Fruit fly (Drosophila melanogaster) whole organism, embryonic: ENCODE data around the gene TTLL1A.

Source experiments
- Ada2b ChIP-seq: fragments of 200-800 bp; sonication (Bioruptor generic); IDR thresholded peaks from 2 replicates; pipeline ENCODE4 v1.3.6; 2022; ENCODE audit warnings: missing biosample characterization, missing genetic modification characterization
- Bgb ChIP-seq: fragments of 200-800 bp; sonication (Bioruptor generic); IDR thresholded peaks from 2 replicates; pipeline ENCODE4 v1.3.6; 2022; ENCODE audit warnings: missing biosample characterization, missing genetic modification characterization; ENCODE audit not compliant: partially characterized antibody
- Bteb2 ChIP-seq: fragments of 200-800 bp; sonication (Bioruptor generic); optimal IDR thresholded peaks from 2 replicates; lab custom pipeline; 2016; ENCODE audit warnings: missing biosample characterization, missing genetic modification characterization
- CG10147 ChIP-seq: fragments of 200-800 bp; sonication (Bioruptor generic); optimal IDR thresholded peaks from 2 replicates; lab custom pipeline; 2019; ENCODE audit warnings: missing biosample characterization, mild to moderate bottlenecking, missing genetic modification characterization, moderate library complexity
- CG10462 ChIP-seq: fragments of 200-800 bp; sonication (Bioruptor generic); optimal IDR thresholded peaks from 2 replicates; lab custom pipeline; 2016; ENCODE audit warnings: missing biosample characterization, missing genetic modification characterization
- CG11560 ChIP-seq: fragments of 200-800 bp; sonication (Bioruptor generic); IDR thresholded peaks from 3 replicates; pipeline ENCODE4 v1.3.6; 2022; ENCODE audit warnings: missing biosample characterization, missing genetic modification characterization
- CG12299 ChIP-seq: fragments of 200-800 bp; sonication (Bioruptor generic); optimal IDR thresholded peaks from 2 replicates; lab custom pipeline; 2018; ENCODE audit warnings: missing biosample characterization, mild to moderate bottlenecking, missing genetic modification characterization
- CG12391 ChIP-seq: fragments of 200-800 bp; sonication (Bioruptor generic); optimal IDR thresholded peaks from 3 replicates; lab custom pipeline; 2018; ENCODE audit warnings: missing biosample characterization, mild to moderate bottlenecking, missing genetic modification characterization, moderate library complexity
- CG13624 ChIP-seq: fragments of 200-800 bp; sonication (Bioruptor generic); optimal IDR thresholded peaks from 2 replicates; lab custom pipeline; 2016; ENCODE audit warnings: missing biosample characterization, missing genetic modification characterization
- CG14441 ChIP-seq: fragments of 200-800 bp; sonication (Bioruptor generic); IDR thresholded peaks from 2 replicates; pipeline ENCODE4 v1.3.6; 2022; ENCODE audit warnings: missing biosample characterization, missing genetic modification characterization
- CG15269 ChIP-seq: fragments of 200-800 bp; sonication (Bioruptor generic); optimal IDR thresholded peaks from 2 replicates; lab custom pipeline; 2018; ENCODE audit warnings: missing biosample characterization, mild to moderate bottlenecking, missing genetic modification characterization, moderate library complexity
- CG15696 ChIP-seq: fragments of 200-800 bp; sonication (Bioruptor generic); optimal IDR thresholded peaks from 2 replicates; lab custom pipeline; 2019; ENCODE audit warnings: missing biosample characterization, mild to moderate bottlenecking, missing genetic modification characterization, moderate library complexity
- CG17359 ChIP-seq: fragments of 200-800 bp; sonication (Bioruptor generic); optimal IDR thresholded peaks from 3 replicates; lab custom pipeline; 2018; ENCODE audit warnings: missing biosample characterization, mild to moderate bottlenecking, missing genetic modification characterization, moderate library complexity
- CG1792 ChIP-seq: fragments of 200-800 bp; sonication (Bioruptor generic); optimal IDR thresholded peaks from 2 replicates; lab custom pipeline; 2016; ENCODE audit warnings: missing biosample characterization, missing genetic modification characterization
- CG2129 ChIP-seq: fragments of 200-800 bp; sonication (Bioruptor generic); IDR thresholded peaks from 2 replicates; pipeline ENCODE4 v1.3.6; 2022; ENCODE audit warnings: missing biosample characterization, missing genetic modification characterization; ENCODE audit not compliant: partially characterized antibody
- CG3065 ChIP-seq: fragments of 200-800 bp; sonication (Bioruptor generic); optimal IDR thresholded peaks from 2 replicates; lab custom pipeline; 2016; ENCODE audit warnings: missing biosample characterization, missing genetic modification characterization
- CG42726 ChIP-seq: fragments of 200-800 bp; sonication (Bioruptor generic); IDR thresholded peaks from 2 replicates; pipeline ENCODE4 v1.3.6; 2022; ENCODE audit warnings: missing biosample characterization, missing genetic modification characterization; ENCODE audit not compliant: partially characterized antibody
- CG4404 ChIP-seq: fragments of 200-800 bp; sonication (Bioruptor generic); IDR thresholded peaks from 2 replicates; pipeline ENCODE4 v1.3.6; 2022; ENCODE audit warnings: missing biosample characterization, missing genetic modification characterization
- CG6254 ChIP-seq: fragments of 200-800 bp; sonication (Bioruptor generic); optimal IDR thresholded peaks from 3 replicates; lab custom pipeline; 2017; ENCODE audit warnings: mild to moderate bottlenecking, missing biosample characterization, missing genetic modification reagents, missing genetic modification characterization
- CG6654 ChIP-seq: fragments of 200-800 bp; sonication (Bioruptor generic); optimal IDR thresholded peaks from 2 replicates; lab custom pipeline; 2017; ENCODE audit warnings: missing biosample characterization, mild to moderate bottlenecking, missing genetic modification characterization
- CG6683 ChIP-seq: fragments of 200-800 bp; sonication (Bioruptor generic); optimal IDR thresholded peaks from 2 replicates; lab custom pipeline; 2017; ENCODE audit warnings: missing biosample characterization, mild to moderate bottlenecking, missing genetic modification characterization, missing genetic modification reagents
- CG6813 ChIP-seq: fragments of 200-800 bp; sonication (Bioruptor generic); optimal IDR thresholded peaks from 2 replicates; lab custom pipeline; 2017; ENCODE audit warnings: missing biosample characterization, missing genetic modification characterization, mild to moderate bottlenecking, moderate library complexity, missing genetic modification reagents
- CG7372 ChIP-seq: fragments of 200-800 bp; sonication (Bioruptor generic); IDR thresholded peaks from 2 replicates; pipeline ENCODE4 v1.3.6; 2022; ENCODE audit warnings: missing biosample characterization, missing genetic modification characterization
- CG7786 ChIP-seq: fragments of 200-800 bp; sonication (Bioruptor generic); optimal IDR thresholded peaks from 2 replicates; lab custom pipeline; 2016; ENCODE audit warnings: missing biosample characterization, missing genetic modification characterization
- CG9932 ChIP-seq: fragments of 200-800 bp; sonication (Bioruptor generic); IDR thresholded peaks from 2 replicates; pipeline ENCODE4 v1.3.6; 2022; ENCODE audit warnings: missing biosample characterization, missing genetic modification characterization
- Chrac-16 ChIP-seq: fragments of 200-800 bp; sonication (Bioruptor generic); optimal IDR thresholded peaks from 3 replicates; lab custom pipeline; 2016; ENCODE audit warnings: missing biosample characterization, missing genetic modification characterization
- D19A ChIP-seq: fragments of 200-800 bp; optimal IDR thresholded peaks from 3 replicates; lab custom pipeline; 2019; ENCODE audit warnings: missing biosample characterization, mild to moderate bottlenecking, missing genetic modification characterization, moderate library complexity
- Jarid2 ChIP-seq: fragments of 200-800 bp; sonication (Bioruptor generic); optimal IDR thresholded peaks from 3 replicates; lab custom pipeline; 2017; ENCODE audit warnings: mild to moderate bottlenecking, missing biosample characterization, missing genetic modification reagents, missing genetic modification characterization
- Rx ChIP-seq: fragments of 200-800 bp; sonication (Bioruptor generic); IDR thresholded peaks from 2 replicates; pipeline ENCODE4 v1.3.6; 2022; ENCODE audit warnings: missing biosample characterization, missing genetic modification characterization
- Sin3A ChIP-seq: fragments of >200 bp; optimal IDR thresholded peaks from 2 replicates; lab custom pipeline; 2018
- Ssrp ChIP-seq: fragments of 200-800 bp; sonication (Bioruptor generic); optimal IDR thresholded peaks from 2 replicates; lab custom pipeline; 2018; ENCODE audit warnings: missing biosample characterization, mild to moderate bottlenecking, missing genetic modification characterization, moderate library complexity
- Usf ChIP-seq: fragments of 200-800 bp; sonication (Bioruptor generic); optimal IDR thresholded peaks from 2 replicates; lab custom pipeline; 2017; ENCODE audit warnings: missing genotype, missing biosample characterization, missing genetic modification characterization
- YL-1 ChIP-seq: fragments of 200-800 bp; sonication (Bioruptor generic); optimal IDR thresholded peaks from 3 replicates; lab custom pipeline; 2017; ENCODE audit warnings: missing biosample characterization, mild to moderate bottlenecking, missing genetic modification characterization
- cas ChIP-seq: fragments of 200-800 bp; sonication (Bioruptor generic); IDR thresholded peaks from 2 replicates; pipeline ENCODE4 v1.3.6; 2022; ENCODE audit warnings: missing biosample characterization, missing genetic modification characterization
- h ChIP-seq: fragments of >200 bp; optimal IDR thresholded peaks from 2 replicates; lab custom pipeline; 2017
- insv ChIP-seq, 2 experiments: fragments of 200-800 bp; sonication (Bioruptor generic); optimal IDR thresholded peaks; 3 replicates each; lab custom pipeline; 2016 to 2018; ENCODE audit warnings: missing biosample characterization in 2 of 2, missing genetic modification characterization in 2 of 2
- kah ChIP-seq: fragments of 200-800 bp; sonication (Bioruptor generic); optimal IDR thresholded peaks from 2 replicates; lab custom pipeline; 2018; ENCODE audit warnings: missing biosample characterization, mild to moderate bottlenecking, missing genetic modification characterization
- mam ChIP-seq: fragments of 200-800 bp; sonication (Bioruptor generic); optimal IDR thresholded peaks from 3 replicates; lab custom pipeline; 2016; ENCODE audit warnings: missing biosample characterization, missing genetic modification characterization
- mirr ChIP-seq: fragments of 200-800 bp; sonication (Bioruptor generic); optimal IDR thresholded peaks from 3 replicates; lab custom pipeline; 2018; ENCODE audit warnings: missing biosample characterization, mild to moderate bottlenecking, missing genetic modification characterization
- nerfin-2 ChIP-seq: fragments of 200-800 bp; sonication (Bioruptor generic); IDR thresholded peaks from 2 replicates; pipeline ENCODE4 v1.3.6; 2022; ENCODE audit warnings: missing biosample characterization, missing genetic modification characterization; ENCODE audit not compliant: partially characterized antibody
- odd ChIP-seq: fragments of 200-800 bp; sonication (Bioruptor generic); optimal IDR thresholded peaks from 2 replicates; lab custom pipeline; 2017; ENCODE audit warnings: missing biosample characterization, mild to moderate bottlenecking, missing genetic modification characterization
- pb ChIP-seq: fragments of 200-800 bp; sonication (Bioruptor generic); optimal IDR thresholded peaks from 3 replicates; lab custom pipeline; 2016; ENCODE audit warnings: missing biosample characterization, missing genetic modification characterization
- pzg ChIP-seq: fragments of 200-800 bp; sonication (Bioruptor generic); optimal IDR thresholded peaks from 3 replicates; lab custom pipeline; 2018; ENCODE audit warnings: missing biosample characterization, mild to moderate bottlenecking, missing genetic modification characterization, moderate library complexity
- scrt ChIP-seq: fragments of 200-800 bp; sonication (Bioruptor generic); optimal IDR thresholded peaks from 2 replicates; lab custom pipeline; 2018; ENCODE audit warnings: missing biosample characterization, mild to moderate bottlenecking, missing genetic modification characterization, moderate library complexity
- sens ChIP-seq: fragments of 200-800 bp; sonication (Bioruptor generic); peaks from one replicate; lab custom pipeline; 2016; ENCODE audit warnings: missing biosample characterization, missing genetic modification characterization
- sens-2 ChIP-seq: fragments of 200-800 bp; sonication (Bioruptor generic); IDR thresholded peaks from 2 replicates; pipeline ENCODE4 v1.3.6; 2022; ENCODE audit warnings: missing biosample characterization, missing genetic modification characterization
- sna ChIP-seq: fragments of 200-800 bp; sonication (Bioruptor generic); IDR thresholded peaks from 2 replicates; pipeline ENCODE4 v1.3.6; 2022; ENCODE audit warnings: missing biosample characterization, missing genetic modification characterization; ENCODE audit not compliant: partially characterized antibody
- sqz ChIP-seq: fragments of 200-800 bp; sonication (Bioruptor generic); optimal IDR thresholded peaks from 3 replicates; lab custom pipeline; 2018; ENCODE audit warnings: missing biosample characterization, mild to moderate bottlenecking, missing genetic modification characterization
- unc-4 ChIP-seq: fragments of 200-800 bp; sonication (Bioruptor generic); IDR thresholded peaks from 2 replicates; pipeline ENCODE4 v1.3.6; 2022; ENCODE audit warnings: missing biosample characterization, missing genetic modification characterization; ENCODE audit not compliant: partially characterized antibody
- vfl ChIP-seq: fragments of 200-800 bp; sonication (Bioruptor generic); optimal IDR thresholded peaks from 2 replicates; lab custom pipeline; 2016; ENCODE audit warnings: missing biosample characterization, missing genetic modification characterization
- wor ChIP-seq: fragments of 200-800 bp; sonication (Bioruptor generic); IDR thresholded peaks from 2 replicates; pipeline ENCODE4 v1.3.6; 2022; ENCODE audit warnings: missing biosample characterization, missing genetic modification characterization
- zfh1 ChIP-seq: fragments of 200-800 bp; sonication (Bioruptor generic); IDR thresholded peaks from 3 replicates; pipeline ENCODE4 v1.3.6; 2022; ENCODE audit warnings: missing biosample characterization, missing genetic modification characterization

TTLL1A gene

dm6 chrX:17176542-17176941 is 25.9 kb downstream of the TTLL1A start (continued):
- TF ChIP-seq Bgb (GFP tag; lab: Robert Waterston, UW) = no peak
- peak; percentile 67 for TF ChIP-seq pb (GFP tag; lab: Kevin White, UChicago)
- TF ChIP-seq CG6254 (GFP tag; lab: Kevin White, UChicago) = peak; percentile 16
- TF ChIP-seq CG13624 = peak; percentile 62
- no peak for TF ChIP-seq CG42726
- TF ChIP-seq sens (GFP tag; lab: Kevin White, UChicago) = peak; percentile 83
- no peak for TF ChIP-seq CG2129 (GFP tag; lab: Robert Waterston, UW)
- no peak for TF ChIP-seq sens-2 (GFP tag; lab: Robert Waterston, UW)
- no peak for TF ChIP-seq kah (GFP tag; lab: Kevin White, UChicago)
- TF ChIP-seq Jarid2 (GFP tag; lab: Kevin White, UChicago) = no peak
- TF ChIP-seq YL-1 (GFP tag; lab: Kevin White, UChicago) = no peak
- TF ChIP-seq odd = peak; percentile 29
- TF ChIP-seq vfl (GFP tag; lab: Kevin White, UChicago) = no peak
- no peak for TF ChIP-seq Sin3A (lab: Kevin White, UChicago)
- TF ChIP-seq CG10462 (GFP tag; lab: Kevin White, UChicago) = no peak
- peak; percentile 38 for TF ChIP-seq CG12391 (tag; lab: Kevin White, UChicago)
- no peak for TF ChIP-seq CG6654 (GFP tag; lab: Kevin White, UChicago)
- peak; percentile 32 for TF ChIP-seq CG6813
- TF ChIP-seq CG6683 = no peak
- TF ChIP-seq wor (GFP tag; lab: Robert Waterston, UW) = no peak
- TF ChIP-seq Bteb2 (GFP tag; lab: Kevin White, UChicago) = peak; percentile 4
- TF ChIP-seq cas (GFP tag; lab: Robert Waterston, UW) = peak; percentile 39; the same call in 1 of the 2 replicates
- TF ChIP-seq insv (GFP tag; optimal IDR thresholded peaks at IDR 0.05; lab: Kevin White, UChicago) = no peak
- peak; percentile 56 for TF ChIP-seq sqz (GFP tag; lab: Kevin White, UChicago)
- no peak for TF ChIP-seq nerfin-2 (GFP tag; lab: Robert Waterston, UW)
- TF ChIP-seq Rx (GFP tag; lab: Robert Waterston, UW) = peak; percentile 47; the same call in 1 of the 2 replicates
- TF ChIP-seq Ssrp (tag; lab: Kevin White, UChicago) = no peak
- peak; percentile 32 for TF ChIP-seq scrt (GFP tag; lab: Kevin White, UChicago)
- TF ChIP-seq CG3065 = no peak
- no peak for TF ChIP-seq CG12299 (tag; lab: Kevin White, UChicago)
- TF ChIP-seq D19A (tag; lab: Kevin White, UChicago) = peak; percentile 34
- no peak for TF ChIP-seq unc-4 (GFP tag; lab: Robert Waterston, UW)
- no peak for TF ChIP-seq CG10147 (GFP tag; lab: Kevin White, UChicago)
- no peak for TF ChIP-seq pzg (GFP tag; lab: Kevin White, UChicago)
- TF ChIP-seq CG11560 (tag; lab: Robert Waterston, UW) = no peak
- peak; percentile 51; the same call in 1 of the 2 replicates for TF ChIP-seq CG7372
- TF ChIP-seq zfh1 (GFP tag; lab: Robert Waterston, UW) = no peak
- TF ChIP-seq CG14441 (GFP tag; lab: Robert Waterston, UW) = peak; percentile 74
- TF ChIP-seq mam (GFP tag; lab: Kevin White, UChicago) = peak; percentile 49
- peak; percentile 85 for TF ChIP-seq CG15269 (tag; lab: Kevin White, UChicago)
- no peak for TF ChIP-seq Usf (GFP tag; lab: Kevin White, UChicago)
- TF ChIP-seq CG4404 (GFP tag; lab: Robert Waterston, UW) = no peak
- peak; percentile 62 for TF ChIP-seq CG9932 (GFP tag; lab: Robert Waterston, UW)
- TF ChIP-seq CG15696 (tag; lab: Kevin White, UChicago) = no peak
- no peak for TF ChIP-seq mirr (GFP tag; lab: Kevin White, UChicago)
- TF ChIP-seq CG17359 = peak; percentile 63
- TF ChIP-seq Ada2b (GFP tag; lab: Robert Waterston, UW) = peak; percentile 68
- no peak for TF ChIP-seq h (lab: Kevin White, UChicago)
- no peak for TF ChIP-seq sna (GFP tag; lab: Robert Waterston, UW)
- peak; percentile 18 for TF ChIP-seq Chrac-16
- peak; percentile 35 for TF ChIP-seq CG7786 (GFP tag; lab: Kevin White, UChicago)
- no peak for TF ChIP-seq CG1792 (GFP tag; lab: Kevin White, UChicago)
